Worm (Caenorhabditis elegans) whole organism, early embryonic: Measurements from ENCODE around the gene K01A2.4.

Experiments used
- F13C5.2 ChIP-seq: sonication (generic microtip); optimal IDR thresholded peaks from 2 replicates; lab custom pipeline; 2017; ENCODE audit warnings: mild to moderate bottlenecking, missing genetic modification characterization, inconsistent platforms, missing compliant biosample characterization
- ama-1 ChIP-seq: fragments of 150-350 bp; optimal IDR thresholded peaks from 2 replicates; lab custom pipeline; 2014
- ceh-13 ChIP-seq: fragments of 200-800 bp; sonication (Bioruptor generic); optimal IDR thresholded peaks from 2 replicates; lab custom pipeline; 2018; ENCODE audit warnings: mild to moderate bottlenecking, missing genetic modification characterization, missing compliant biosample characterization
- ceh-36 ChIP-seq: sonication (generic microtip); optimal IDR thresholded peaks from 2 replicates; lab custom pipeline; 2016; ENCODE audit warnings: missing genetic modification characterization, inconsistent platforms, missing compliant biosample characterization
- flt-1 ChIP-seq: fragments of 200-800 bp; sonication (Bioruptor generic); IDR thresholded peaks from 2 replicates; pipeline ENCODE4 v1.3.6; 2022; ENCODE audit warnings: missing genetic modification characterization, missing compliant biosample characterization
- hmbx-1 ChIP-seq: sonication (generic microtip); optimal IDR thresholded peaks from 2 replicates; lab custom pipeline; 2016; ENCODE audit warnings: mild to moderate bottlenecking, missing genetic modification characterization, missing compliant biosample characterization
- hmg-4 ChIP-seq: fragments of 200-800 bp; sonication (Bioruptor generic); optimal IDR thresholded peaks from 2 replicates; lab custom pipeline; 2018; ENCODE audit warnings: mild to moderate bottlenecking, missing genetic modification characterization, missing compliant biosample characterization
- pes-1 ChIP-seq: fragments of 200-800 bp; sonication (Bioruptor generic); IDR thresholded peaks from 2 replicates; pipeline ENCODE4 v1.3.6; 2022; ENCODE audit warnings: missing genetic modification reagents, missing genetic modification characterization, missing compliant biosample characterization
- sea-1 ChIP-seq: fragments of 200-800 bp; sonication (Bioruptor generic); conservative IDR thresholded peaks from 2 replicates; pipeline ENCODE4 v1.3.6; 2022; ENCODE audit warnings: missing genetic modification characterization, missing compliant biosample characterization
- tbx-11 ChIP-seq: fragments of 200-800 bp; sonication (Bioruptor generic); IDR thresholded peaks from 2 replicates; pipeline ENCODE4 v1.3.6; 2022; ENCODE audit warnings: missing genetic modification characterization, missing compliant biosample characterization
- tbx-37 ChIP-seq: fragments of 200-800 bp; sonication (Bioruptor generic); conservative IDR thresholded peaks from 2 replicates; pipeline ENCODE4 v1.3.6; 2022; ENCODE audit warnings: missing genetic modification reagents, missing genetic modification characterization, missing compliant biosample characterization
- tra-4 ChIP-seq: sonication (generic microtip); optimal IDR thresholded peaks from 2 replicates; lab custom pipeline; 2017; ENCODE audit warnings: missing genetic modification characterization, missing compliant biosample characterization

DNA sequence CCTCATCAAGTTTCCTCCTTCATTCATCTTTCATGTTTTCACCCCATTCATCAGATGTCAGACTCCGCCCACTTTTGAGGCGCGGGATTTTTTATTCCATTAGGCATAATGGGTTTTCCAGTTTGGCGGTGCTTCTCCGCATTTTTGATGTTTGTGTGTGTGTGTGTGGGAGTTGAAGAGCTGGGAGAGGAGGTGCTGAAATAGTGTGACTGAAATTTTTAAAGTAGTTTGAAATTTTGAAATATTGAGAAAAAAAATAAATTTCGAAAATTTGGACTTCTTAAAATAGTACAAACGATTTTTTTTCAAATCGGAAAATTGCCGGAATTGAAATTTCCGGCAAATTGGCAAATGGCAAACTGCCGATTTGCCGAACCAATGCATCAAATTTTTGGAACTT lies 43.7 kb upstream of the K01A2.4 start, which contains the start of gene scc-2:
- TF ChIP-seq F13C5.2 (no peak), sea-1 (GFP tag; lab: Robert Waterston, UW) (no peak), ama-1 (lab: Kevin White, UChicago) (no peak), hmbx-1 (tag; lab: Kevin White, UChicago) (no peak), pes-1 (GFP tag; lab: Robert Waterston, UW) (no peak), flt-1 (no peak), ceh-13 (no peak), tbx-11 (GFP tag; lab: Robert Waterston, UW) (no peak), hmg-4 (GFP tag; lab: Kevin White, UChicago) (no peak), tra-4 (no peak), tbx-37 (GFP tag; lab: Robert Waterston, UW) (no peak), ceh-36 (tag; lab: Kevin White, UChicago) (no peak)
